Worm (Caenorhabditis elegans): ENCODE results near the gene flp-14.

ce11 chrIII:12918575-12918974, 8.3 kb downstream of the flp-14 start, which contains the start of gene Y37D8A.16:
- TF ChIP-seq pha-4 (tag; optimal IDR thresholded peaks at IDR 0.05) = no peak
- TF ChIP-seq ceh-43 (GFP tag; optimal IDR thresholded peaks at IDR 0.05) = no peak
- TF ChIP-seq blmp-1 (tag; optimal IDR thresholded peaks at IDR 0.05) = no peak
- TF ChIP-seq sptf-1 (tag; optimal IDR thresholded peaks at IDR 0.05) = no peak
- no peak for TF ChIP-seq unc-62 (GFP tag; optimal IDR thresholded peaks at IDR 0.05)
- TF ChIP-seq unc-39 (tag; optimal IDR thresholded peaks at IDR 0.05) = no peak
